Worm (Caenorhabditis elegans): ENCODE measurements around the gene H03G16.1.

H03G16.1 gene

ce11 chrX:15047541-15047940 lies 6.1 kb upstream of the H03G16.1 start:
- TF ChIP-seq C38D4.7 (GFP tag; optimal IDR thresholded peaks at IDR 0.05) (no peak), K02D7.2 (tag; optimal IDR thresholded peaks at IDR 0.05) (no peak), ceh-6 (GFP tag; optimal IDR thresholded peaks at IDR 0.05) (no peak), ref-2 (tag; optimal IDR thresholded peaks at IDR 0.05) (no peak), pha-2 (tag; optimal IDR thresholded peaks at IDR 0.05) (no peak), pax-1 (tag; optimal IDR thresholded peaks at IDR 0.05) (no peak), unc-42 (tag; optimal IDR thresholded peaks at IDR 0.05) (no peak), ceh-18 (tag; optimal IDR thresholded peaks at IDR 0.05) (no peak), unc-86 (tag; optimal IDR thresholded peaks at IDR 0.05) (no peak), ttx-3 (tag; optimal IDR thresholded peaks at IDR 0.05) (no peak), ceh-30 (tag; optimal IDR thresholded peaks at IDR 0.05) (no peak), ceh-2 (tag; optimal IDR thresholded peaks at IDR 0.05) (no peak)

- TF ChIP-seq ceh-18 (tag; optimal IDR thresholded peaks at IDR 0.05) (no peak), lim-6 (tag; optimal IDR thresholded peaks at IDR 0.05) (no peak), ceh-30 (tag; optimal IDR thresholded peaks at IDR 0.05) (no peak), fkh-10 (GFP tag; optimal IDR thresholded peaks at IDR 0.05) (no peak), pha-2 (tag; optimal IDR thresholded peaks at IDR 0.05) (no peak), ahr-1 (tag; optimal IDR thresholded peaks at IDR 0.05) (no peak)
Observed at ce11 chrX:15050006-15050405, 3.7 kb upstream of the H03G16.1 start.

- TF ChIP-seq ttx-3 (tag; optimal IDR thresholded peaks at IDR 0.05) (no peak), hlh-6 (tag; optimal IDR thresholded peaks at IDR 0.05) (no peak), pax-1 (tag; optimal IDR thresholded peaks at IDR 0.05) (no peak), ceh-24 (tag; optimal IDR thresholded peaks at IDR 0.05) (no peak), pag-3 (tag; optimal IDR thresholded peaks at IDR 0.05; ENCODE audit: borderline replicate concordance) (no peak), fkh-10 (GFP tag; optimal IDR thresholded peaks at IDR 0.05) (no peak), tbx-2 (tag; optimal IDR thresholded peaks at IDR 0.05) (no peak), K02D7.2 (tag; optimal IDR thresholded peaks at IDR 0.05) (no peak), ceh-45 (GFP tag; IDR thresholded peaks at IDR 0.05) (no peak), pros-1 (tag; optimal IDR thresholded peaks at IDR 0.05) (no peak), ceh-30 (tag; optimal IDR thresholded peaks at IDR 0.05) (no peak)
Observed at ce11 chrX:15052385-15052784, 1.3 kb upstream of the H03G16.1 start, which contains the start of gene H03G16.6. Gene H03G16.6 (plus strand): TSS chrX:15052685.

ce11 chrX:15055914-15056313 lies 2.2 kb downstream of the H03G16.1 start, which contains the start of gene H03G16.7:
Gene H03G16.7 (minus strand): TSS chrX:15056014.
- TF ChIP-seq unc-55 (GFP tag; optimal IDR thresholded peaks at IDR 0.05) (no peak), hlh-13 (GFP tag; optimal IDR thresholded peaks at IDR 0.05) (no peak), ceh-24 (tag; optimal IDR thresholded peaks at IDR 0.05) (no peak), ama-1 (optimal IDR thresholded peaks at IDR 0.05) (no peak), C08G9.2 (tag; optimal IDR thresholded peaks at IDR 0.05) (no peak), fkh-10 (GFP tag; optimal IDR thresholded peaks at IDR 0.05) (no peak), rnt-1 (tag; optimal IDR thresholded peaks at IDR 0.05) (no peak), C38D4.7 (GFP tag; optimal IDR thresholded peaks at IDR 0.05) (no peak), zip-5 (tag; optimal IDR thresholded peaks at IDR 0.05) (no peak)

DNA sequence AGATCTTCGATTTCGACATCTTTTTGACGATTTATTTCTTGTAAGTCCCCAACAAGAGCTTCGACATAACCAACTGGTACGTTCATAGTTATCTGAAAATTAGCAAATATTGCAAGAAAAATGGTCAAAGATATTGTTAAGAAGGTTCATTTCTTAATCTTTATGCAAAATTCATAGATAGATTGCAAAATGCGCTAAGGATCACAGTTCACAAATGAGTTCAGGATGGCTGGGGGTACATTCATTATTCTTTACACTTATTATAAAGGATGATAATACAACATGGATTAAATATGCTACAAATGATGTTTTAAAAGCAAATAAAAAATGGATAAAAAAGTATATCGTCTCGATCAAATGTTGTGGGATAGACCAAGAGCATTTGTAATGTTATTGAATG lies 3.1 kb downstream of the H03G16.1 start, which contains the start of gene H03G16.5:
TSS of gene H03G16.5 (minus strand) at position 101 of the 400 bp plus-strand sequence.
- no peak for TF ChIP-seq Y22D7AL.16 (tag; optimal IDR thresholded peaks at IDR 0.05)
- TF ChIP-seq F13H6.1 (tag; optimal IDR thresholded peaks at IDR 0.05): no peak
- TF ChIP-seq ceh-6 (GFP tag; optimal IDR thresholded peaks at IDR 0.05): no peak
- no peak for TF ChIP-seq nfya-1 (tag; optimal IDR thresholded peaks at IDR 0.05)
- TF ChIP-seq rnt-1 (tag; optimal IDR thresholded peaks at IDR 0.05): no peak
- no peak for TF ChIP-seq ama-1 (optimal IDR thresholded peaks at IDR 0.05)
- no peak for TF ChIP-seq dmd-4 (tag; optimal IDR thresholded peaks at IDR 0.05; ENCODE audit: borderline replicate concordance)
- TF ChIP-seq pat-9 (tag; optimal IDR thresholded peaks at IDR 0.05): no peak
- no peak for TF ChIP-seq sox-2 (GFP tag; IDR thresholded peaks at IDR 0.05)
- no peak for TF ChIP-seq nhr-11 (tag; optimal IDR thresholded peaks at IDR 0.05)
- no peak for TF ChIP-seq ceh-48 (tag; optimal IDR thresholded peaks at IDR 0.05)
- TF ChIP-seq hlh-8 (tag; optimal IDR thresholded peaks at IDR 0.05): no peak
- TF ChIP-seq nhr-232 (tag; optimal IDR thresholded peaks at IDR 0.05): no peak
- TF ChIP-seq madf-2 (tag; optimal IDR thresholded peaks at IDR 0.05): no peak
- TF ChIP-seq T23F11.4 (GFP tag; optimal IDR thresholded peaks at IDR 0.05): no peak
- no peak for TF ChIP-seq che-1 (tag; optimal IDR thresholded peaks at IDR 0.05)
- no peak for TF ChIP-seq ceh-22 (tag; optimal IDR thresholded peaks at IDR 0.05)
- TF ChIP-seq ceh-31 (tag; optimal IDR thresholded peaks at IDR 0.05): no peak

All from whole organism, late embryonic.